Fruit fly (Drosophila melanogaster): ENCODE results near the gene kek6.
A peak's percentile ranks its signal among the peaks of the same experiment; 100 is the strongest.

Gene kek6

DNA sequence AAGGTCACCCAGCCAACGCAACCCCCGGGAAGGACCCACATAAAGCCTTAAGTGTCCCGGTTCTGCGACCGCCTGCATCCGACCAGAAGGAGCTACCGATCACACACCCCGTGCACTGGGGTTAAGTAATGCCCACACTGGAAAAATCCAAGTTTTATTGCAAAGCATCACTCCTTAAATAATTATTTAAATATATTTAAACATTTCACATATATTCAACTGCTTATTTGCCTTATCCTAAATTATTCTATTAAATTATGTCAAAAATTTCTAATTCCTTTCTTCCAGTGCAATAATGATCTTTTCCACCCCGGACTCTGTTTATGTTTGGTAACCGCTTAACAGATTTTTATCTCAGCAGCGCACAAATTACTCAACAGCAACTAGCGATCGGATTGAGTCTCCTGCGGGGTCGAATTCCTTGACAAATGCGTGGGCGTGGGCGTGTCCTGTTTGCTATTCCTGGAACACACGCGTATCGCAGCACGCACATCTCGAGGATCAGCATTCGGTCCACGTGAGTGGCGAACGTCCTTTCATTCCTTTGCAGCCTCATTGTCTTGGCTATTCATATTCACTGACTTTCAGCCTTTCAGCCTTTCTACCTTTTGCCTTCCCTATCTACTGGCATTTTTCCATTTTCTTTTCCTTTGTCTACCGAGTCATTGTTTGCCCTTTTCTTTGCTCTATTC, 82.7 kb downstream of the kek6 start:
- TF ChIP-seq fru (GFP tag; optimal IDR thresholded peaks at IDR 0.05) (no peak), OdsH (GFP tag; optimal IDR thresholded peaks at IDR 0.05) (no peak)

DNA sequence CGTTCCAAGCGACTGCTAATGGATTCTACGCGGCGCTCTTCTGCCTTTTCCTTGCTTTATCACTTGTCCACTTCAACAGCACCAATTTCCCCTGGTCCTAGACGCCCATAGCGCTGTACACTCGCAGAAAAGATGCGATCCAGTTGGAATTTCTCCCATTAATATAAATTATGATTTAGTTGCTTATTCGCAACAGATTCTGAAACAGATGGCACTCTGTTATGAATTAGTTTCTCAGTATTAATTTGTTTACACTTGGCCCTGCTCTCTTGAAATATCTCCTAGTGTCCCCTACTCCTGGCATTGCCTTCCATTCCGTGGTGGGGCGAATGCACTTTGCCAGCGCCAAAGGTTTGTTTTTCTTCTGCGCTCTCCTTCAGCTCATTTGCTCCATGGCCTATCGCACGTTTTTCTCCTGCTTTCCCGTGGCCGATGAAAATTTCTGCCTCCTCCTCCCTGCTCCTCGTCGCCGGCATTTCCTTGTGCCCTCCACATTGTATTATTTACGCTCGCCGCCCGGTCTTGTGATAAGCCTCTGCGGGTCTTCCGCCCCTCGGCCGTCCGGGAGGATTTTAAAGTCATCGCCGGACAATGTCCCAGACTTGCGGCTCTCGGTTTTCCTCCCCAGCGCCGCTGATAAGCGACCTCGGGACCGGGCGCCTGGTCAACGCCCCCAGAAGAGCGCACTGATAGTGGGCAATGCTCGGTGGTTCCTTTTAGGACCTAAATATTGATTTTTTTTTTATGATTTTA, 84.4 kb downstream of the kek6 start:
- TF ChIP-seq brk (GFP tag; optimal IDR thresholded peaks at IDR 0.05) = no peak
- no peak for TF ChIP-seq Sp1 (GFP tag; optimal IDR thresholded peaks at IDR 0.05)

DNA sequence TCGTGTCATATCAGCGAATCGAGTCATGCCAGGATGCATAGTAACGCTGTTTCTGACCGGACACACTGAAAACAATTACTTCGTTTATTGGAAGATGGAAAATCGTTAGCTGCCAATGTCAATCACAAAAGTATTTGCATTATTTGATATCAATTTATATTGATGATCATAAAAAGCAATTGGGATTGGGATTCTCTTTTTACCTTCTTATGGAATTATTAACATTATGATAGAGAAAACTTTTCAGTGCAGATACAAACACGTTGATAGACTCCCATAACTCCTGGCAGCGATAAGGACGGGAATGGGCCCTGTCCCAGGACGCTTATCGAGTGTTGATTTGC, 84.9 kb downstream of the kek6 start:
- TF ChIP-seq Hr78 (GFP tag; optimal IDR thresholded peaks at IDR 0.05) = no peak
- no peak for TF ChIP-seq Myc (optimal IDR thresholded peaks at IDR 0.05)
- TF ChIP-seq Abd-B (GFP tag; optimal IDR thresholded peaks at IDR 0.05) = no peak
- no peak for TF ChIP-seq Dfd (GFP tag; optimal IDR thresholded peaks at IDR 0.05)
- no peak for TF ChIP-seq woc (GFP tag; optimal IDR thresholded peaks at IDR 0.05)
- no peak for TF ChIP-seq Rel (GFP tag; optimal IDR thresholded peaks at IDR 0.05)
- TF ChIP-seq Rel (tag; optimal IDR thresholded peaks at IDR 0.05) = no peak
- no peak for TF ChIP-seq tai (GFP tag; optimal IDR thresholded peaks at IDR 0.05)
- TF ChIP-seq pan (optimal IDR thresholded peaks at IDR 0.05) = no peak
- no peak for TF ChIP-seq Hnf4 (GFP tag; optimal IDR thresholded peaks at IDR 0.05)
- TF ChIP-seq CG32264 (GFP tag; optimal IDR thresholded peaks at IDR 0.05) = no peak

DNA sequence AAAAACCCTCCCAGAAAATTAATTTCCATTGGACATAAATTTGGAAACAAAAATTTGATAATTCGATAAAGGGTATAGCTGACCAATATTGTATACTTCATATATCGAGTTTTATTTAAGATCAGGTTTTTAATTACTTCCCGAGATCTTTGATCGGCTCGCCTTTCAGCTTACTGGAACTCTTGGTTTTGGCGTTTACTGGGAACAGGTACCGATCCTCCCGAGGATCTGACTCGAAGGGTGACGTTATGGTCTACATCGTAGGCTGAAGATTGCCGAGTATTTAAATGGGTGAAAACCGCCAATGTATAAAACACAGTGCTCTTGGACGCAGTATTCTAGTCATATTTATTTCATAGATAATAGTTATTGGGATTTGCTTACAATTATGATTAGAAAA, 86.3 kb downstream of the kek6 start, which contains the start of gene CG42693:
TSS of gene CG42693 (minus strand) at position 101 of the 400 bp plus-strand sequence.
- TF ChIP-seq Abd-B (GFP tag; optimal IDR thresholded peaks at IDR 0.05) (no peak), jim (GFP tag; optimal IDR thresholded peaks at IDR 0.05) (no peak), tai (GFP tag; optimal IDR thresholded peaks at IDR 0.05) (no peak), HLH106 (tag; optimal IDR thresholded peaks at IDR 0.05) (no peak), GATAd (GFP tag; optimal IDR thresholded peaks at IDR 0.05) (no peak), CG32264 (GFP tag; optimal IDR thresholded peaks at IDR 0.05) (no peak), rgr (GFP tag; optimal IDR thresholded peaks at IDR 0.05) (no peak), Mio (GFP tag; optimal IDR thresholded peaks at IDR 0.05) (no peak), h (GFP tag; optimal IDR thresholded peaks at IDR 0.05) (no peak), sage (GFP tag; optimal IDR thresholded peaks at IDR 0.05) (no peak), CrebA (GFP tag; optimal IDR thresholded peaks at IDR 0.05; ENCODE audit: borderline replicate concordance) (no peak), usp (GFP tag; optimal IDR thresholded peaks at IDR 0.05) (no peak)

DNA sequence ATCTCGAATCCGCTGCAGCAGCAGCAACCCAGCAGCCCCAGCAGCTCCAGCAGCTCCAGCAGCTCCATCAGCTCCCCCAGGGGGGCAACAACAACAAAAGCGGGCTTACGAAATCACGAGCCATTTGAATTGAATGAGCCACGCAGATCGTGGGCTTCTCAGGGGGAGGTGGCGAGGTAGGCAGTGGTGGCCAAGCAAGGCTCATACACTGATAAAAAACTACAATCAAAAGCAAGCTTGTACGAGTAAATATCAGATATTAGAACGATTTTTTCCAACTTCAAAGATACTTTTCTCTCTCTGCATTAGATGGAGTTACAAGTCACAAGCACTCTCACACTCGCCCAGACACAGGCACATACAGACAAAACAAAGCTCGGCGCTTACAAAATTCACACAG, 87.2 kb downstream of the kek6 start:
- peak; percentile 35 for TF ChIP-seq ey (GFP tag; optimal IDR thresholded peaks at IDR 0.05)
- no peak for TF ChIP-seq GATAd (GFP tag; optimal IDR thresholded peaks at IDR 0.05)
- TF ChIP-seq foxo (GFP tag; optimal IDR thresholded peaks at IDR 0.05) = peak in 1 of 2 experiments; percentile 49
- TF ChIP-seq Hnf4 (GFP tag; optimal IDR thresholded peaks at IDR 0.05) = no peak
- peak; percentile 40 for TF ChIP-seq HLH106 (tag; optimal IDR thresholded peaks at IDR 0.05)
- TF ChIP-seq Mio (GFP tag; optimal IDR thresholded peaks at IDR 0.05) = no peak
- no peak for TF ChIP-seq sv (GFP tag; optimal IDR thresholded peaks at IDR 0.05)
- TF ChIP-seq fru (GFP tag; optimal IDR thresholded peaks at IDR 0.05) = peak; percentile 22
- TF ChIP-seq Vsx2 (GFP tag; optimal IDR thresholded peaks at IDR 0.05; ENCODE audit: partially characterized antibody) = no peak
- TF ChIP-seq usp (GFP tag; optimal IDR thresholded peaks at IDR 0.05) = no peak
- TF ChIP-seq h (GFP tag; optimal IDR thresholded peaks at IDR 0.05) = peak; percentile 54
- TF ChIP-seq rgr (GFP tag; optimal IDR thresholded peaks at IDR 0.05) = peak; percentile 39
- TF ChIP-seq Jra (GFP tag; optimal IDR thresholded peaks at IDR 0.05) = no peak
- TF ChIP-seq Sp1 (GFP tag; optimal IDR thresholded peaks at IDR 0.05) = peak; percentile 0

DNA sequence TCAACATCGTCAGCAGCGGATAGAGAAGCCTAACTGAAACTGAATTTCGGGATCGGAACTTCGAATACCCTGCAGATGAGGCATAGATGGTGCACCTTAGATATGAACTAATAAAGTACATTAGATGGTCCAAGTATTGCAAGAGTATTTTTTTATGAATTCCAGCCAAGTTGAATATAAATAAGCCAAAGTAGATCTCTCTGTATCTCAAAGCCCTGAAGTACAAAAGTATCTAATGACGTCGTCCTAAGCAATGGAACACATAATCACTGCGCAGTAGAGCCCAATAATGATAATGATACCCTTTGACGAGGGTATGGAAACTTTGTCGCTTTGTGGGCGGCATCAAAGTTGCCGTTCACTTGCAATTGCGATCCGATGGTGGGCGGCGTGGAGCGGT, 87.8 kb downstream of the kek6 start:
- TF ChIP-seq Sp1 (GFP tag; optimal IDR thresholded peaks at IDR 0.05) = no peak
